Fruit fly (Drosophila melanogaster) whole organism, larva: ENCODE results near the gene Elp1.

ENCODE experiments used
- noc ChIP-seq: fragments of 200-800 bp; sonication (Bioruptor generic); optimal IDR thresholded peaks from 3 replicates; lab custom pipeline; 2019; ENCODE audit warnings: missing biosample characterization, mild to moderate bottlenecking, missing genetic modification characterization, moderate library complexity

Gene Elp1

dm6 chr3R:11663441-11663840 lies 12.7 kb downstream of the Elp1 start:
- no peak for TF ChIP-seq noc

dm6 chr3R:11665508-11665907 lies 14.7 kb downstream of the Elp1 start:
- TF ChIP-seq noc: no peak

DNA sequence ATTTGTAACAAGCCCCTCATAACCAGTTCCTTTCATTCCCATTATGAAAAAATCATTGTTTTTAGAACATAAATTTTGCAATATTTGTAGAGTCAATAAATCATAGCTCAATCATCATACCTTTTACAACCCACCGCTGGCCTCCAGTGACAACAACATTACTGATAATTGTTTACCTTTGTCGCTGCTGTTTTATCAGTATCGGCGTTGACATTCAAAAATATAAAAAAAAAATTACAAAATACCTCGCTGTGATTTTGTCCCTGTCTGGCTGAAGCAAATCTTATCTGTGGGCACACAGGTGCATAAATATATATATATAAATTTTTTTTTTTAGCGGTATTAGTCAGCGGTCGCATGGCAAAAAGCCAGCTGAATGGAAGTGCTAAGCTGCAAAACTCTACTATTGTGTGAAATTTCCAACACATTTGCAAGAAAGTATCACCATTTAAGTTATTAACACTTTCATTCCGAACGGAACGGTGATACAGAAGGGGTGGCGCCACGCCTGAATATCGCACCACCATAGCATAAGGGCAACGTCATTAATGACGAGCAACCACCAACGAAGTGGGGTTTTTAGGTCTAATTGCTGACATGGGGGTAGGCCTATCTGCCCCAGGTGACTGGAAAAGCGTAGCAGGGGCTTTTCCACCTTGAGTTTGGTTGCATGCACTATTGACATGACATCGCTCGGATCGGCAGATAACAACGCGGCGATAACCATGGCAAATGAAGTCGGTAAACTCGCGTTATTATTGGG lies 15.3 kb downstream of the Elp1 start:
- no peak for TF ChIP-seq noc

dm6 chr3R:11669017-11669953 lies 18.5 kb downstream of the Elp1 start:
- no peak for TF ChIP-seq noc

- no peak for TF ChIP-seq noc
Observed at dm6 chr3R:11669954-11670347, 19.2 kb downstream of the Elp1 start.

DNA sequence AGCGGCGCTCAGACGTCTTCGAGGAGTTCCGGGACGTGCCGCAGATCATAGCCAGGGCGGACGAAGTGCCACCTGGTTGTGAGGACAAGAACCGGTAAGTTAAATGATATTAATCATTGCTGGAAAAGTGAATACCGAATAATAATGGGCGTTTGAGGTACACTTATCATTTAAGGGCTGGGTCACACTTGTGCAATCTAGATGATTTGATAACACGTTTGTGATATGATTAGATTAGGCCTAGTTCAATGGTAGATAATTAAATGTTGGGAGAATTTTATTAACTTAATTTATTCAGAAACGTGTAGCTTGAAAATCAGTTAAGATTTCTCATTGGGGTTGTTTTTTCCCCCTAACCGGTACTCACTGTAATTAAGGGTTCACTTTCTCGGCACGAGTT lies 20.1 kb downstream of the Elp1 start:
- no peak for TF ChIP-seq noc

- TF ChIP-seq noc: no peak
Observed at dm6 chr3R:11671784-11672183, 21.0 kb downstream of the Elp1 start.

dm6 chr3R:11673955-11674663 lies 23.3 kb downstream of the Elp1 start, which contains the start of gene CG14715:
TSS of gene CG14715 (plus strand) at chr3R:11674221.
- TF ChIP-seq noc: peak; percentile 31

DNA sequence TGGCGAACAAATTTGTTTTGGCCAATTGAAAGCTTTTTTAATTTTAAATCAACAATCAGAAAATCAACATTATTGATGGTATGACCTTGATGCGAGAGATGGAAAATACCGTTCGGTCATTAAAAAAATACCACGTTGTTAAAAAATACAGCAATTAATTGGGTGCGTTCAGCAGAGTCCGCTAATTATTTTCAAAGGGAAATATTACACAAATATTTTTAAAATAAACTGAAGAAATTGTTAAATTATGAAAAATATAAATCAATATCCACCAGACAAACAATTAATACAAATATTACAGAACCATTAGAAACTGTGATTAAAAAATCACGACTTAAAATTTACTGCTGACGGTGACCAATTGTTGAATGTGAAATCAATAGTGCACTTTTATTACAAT lies 27.2 kb downstream of the Elp1 start, which contains the start of gene CG18476:
Gene CG18476, minus strand, starts transcription at position 101 of the 400 bp plus-strand sequence.
- peak; percentile 87 for TF ChIP-seq noc

DNA sequence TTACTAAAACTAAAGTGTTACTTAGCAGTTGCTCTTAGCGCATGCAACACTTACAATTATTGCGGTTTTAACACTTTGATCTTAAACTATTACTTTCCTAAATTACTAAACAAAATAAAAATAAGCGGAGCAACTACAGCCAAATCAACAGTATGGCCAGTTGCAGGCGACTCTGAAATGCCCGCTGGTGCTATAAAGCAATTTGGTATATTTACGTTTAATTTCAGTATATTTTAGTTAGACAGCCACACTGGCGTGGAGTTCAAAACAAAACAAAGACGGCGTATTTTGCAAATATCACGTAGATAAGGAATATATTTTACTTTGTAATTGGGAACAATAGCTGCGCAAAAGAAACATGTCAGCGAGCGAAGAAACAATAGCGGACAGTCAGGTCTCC lies 28.7 kb downstream of the Elp1 start, which contains the start of the genes Taf12 and Ho:
Gene Taf12, minus strand, starts transcription at position 178 of the 400 bp plus-strand sequence.
Gene Ho, plus strand, starts transcription at position 231 of the 400 bp plus-strand sequence.
- TF ChIP-seq noc: no peak

DNA sequence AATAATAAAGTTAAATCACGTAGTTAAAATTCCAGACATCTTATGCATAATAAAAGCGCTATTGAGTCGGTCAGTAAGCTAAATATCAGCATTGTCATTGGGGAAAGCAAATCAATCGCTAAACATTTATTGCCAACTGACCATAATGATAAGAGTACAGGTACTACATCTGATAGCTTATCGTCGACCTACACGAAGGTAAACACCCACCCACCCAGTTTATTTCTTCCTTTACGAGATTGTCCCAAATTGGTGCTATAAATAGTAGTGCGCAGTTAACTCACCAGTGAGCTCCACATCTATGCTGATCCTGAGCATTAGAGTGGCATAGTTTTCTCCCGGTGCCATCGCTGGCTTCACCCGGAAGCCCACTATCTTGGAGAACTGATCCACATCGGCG lies 32.9 kb downstream of the Elp1 start:
- TF ChIP-seq noc: no peak

DNA sequence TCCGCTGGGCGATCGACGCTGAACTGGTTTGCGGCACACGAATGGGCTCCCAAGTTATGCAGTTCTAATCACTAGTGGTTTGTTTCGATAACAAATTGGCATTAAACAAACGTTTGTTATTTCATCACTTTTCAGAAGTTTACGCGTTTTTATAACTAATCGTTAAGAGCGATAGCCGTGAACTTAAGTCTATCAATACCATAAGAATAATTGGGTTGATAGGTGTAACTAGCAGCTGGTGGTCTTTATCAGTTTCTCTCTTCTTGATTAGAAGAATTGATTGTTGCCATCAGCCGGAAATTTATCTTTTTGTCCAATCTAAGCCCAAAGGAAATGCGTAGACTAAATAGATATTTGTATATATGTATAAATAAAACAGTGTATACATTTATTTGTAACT lies 33.5 kb downstream of the Elp1 start, which contains the start of gene CG6830:
Gene CG6830, minus strand, starts transcription at position 27 of the 400 bp plus-strand sequence.
- TF ChIP-seq noc: no peak

DNA sequence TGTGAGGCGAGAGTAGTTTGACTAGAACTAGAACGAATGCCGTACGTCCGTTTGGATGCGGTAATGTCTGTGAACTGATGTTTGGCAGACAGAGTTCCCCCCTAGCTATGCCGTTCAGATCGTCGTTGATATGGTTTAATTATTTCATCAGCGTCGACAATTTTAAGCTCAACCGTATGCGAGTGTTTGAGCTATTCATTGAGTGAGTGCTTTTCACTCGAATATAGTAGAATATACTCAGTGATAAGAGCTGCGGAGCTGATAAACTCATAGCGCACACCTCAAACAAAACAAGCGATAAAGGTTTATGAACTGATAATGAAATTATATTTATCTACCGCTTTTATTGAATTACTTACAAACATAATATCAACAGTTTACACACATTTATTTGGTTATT lies 37.3 kb downstream of the Elp1 start, which contains the start of gene CG6834:
Gene CG6834, minus strand, starts transcription at position 79 of the 400 bp plus-strand sequence.
- TF ChIP-seq noc: no peak

DNA sequence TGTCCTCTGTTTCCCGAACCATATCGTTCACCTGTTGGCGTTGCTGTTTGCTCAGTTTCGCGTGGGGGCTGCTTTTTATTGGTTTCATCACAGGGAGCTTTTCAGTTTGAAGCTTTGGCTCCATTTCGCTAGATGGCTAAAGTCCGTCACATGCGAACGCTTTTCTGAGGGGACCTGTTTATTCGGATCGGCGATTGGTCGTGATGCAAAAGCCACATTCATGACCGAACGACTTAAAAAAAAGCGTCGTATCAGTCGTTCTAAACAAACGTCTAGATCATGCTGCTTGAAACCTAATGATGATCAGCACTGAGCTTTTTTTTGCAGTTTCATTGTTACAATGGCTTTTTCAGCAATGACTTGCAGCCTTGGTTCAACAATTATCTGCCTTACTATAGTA lies 39.1 kb downstream of the Elp1 start, which contains the start of gene CG6908:
Gene CG6908, minus strand, starts transcription at position 152 of the 400 bp plus-strand sequence.
- peak; percentile 4 for TF ChIP-seq noc

DNA sequence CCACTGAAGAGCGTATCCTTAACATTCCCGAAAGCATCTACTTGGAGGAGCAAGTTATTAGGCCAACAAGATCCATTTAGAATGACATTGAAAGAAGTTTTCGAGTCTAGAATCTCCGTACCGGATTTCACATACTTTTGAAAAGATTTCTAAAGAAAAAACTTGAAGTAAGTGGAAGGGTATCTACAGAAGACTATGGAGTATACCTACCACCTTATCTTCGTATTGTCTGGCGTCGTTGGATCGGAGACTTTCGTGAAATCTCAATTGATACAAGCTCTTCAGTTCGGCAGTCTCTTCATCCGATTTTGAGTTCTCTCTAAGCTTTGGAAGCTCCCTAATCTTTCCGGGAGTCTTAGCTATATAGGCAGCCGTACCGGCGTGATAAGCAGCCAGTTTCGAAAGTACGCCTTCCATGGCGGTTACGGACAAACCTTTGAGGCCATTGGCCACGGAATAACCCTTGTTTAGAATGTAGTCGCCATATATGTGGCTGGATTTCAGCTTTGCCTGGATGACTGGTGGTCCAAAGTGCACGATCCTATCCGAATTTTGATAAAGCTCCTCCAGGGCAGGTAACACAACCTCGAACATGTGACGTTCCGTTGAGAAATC lies 40.2 kb downstream of the Elp1 start:
- no peak for TF ChIP-seq noc

dm6 chr3R:11691747-11692146 lies 41.0 kb downstream of the Elp1 start, which contains the start of gene CG18765:
TSS of gene CG18765 (minus strand) at chr3R:11691799.
- TF ChIP-seq noc: no peak
